Comparison of ENCODE assay signal across 2 fruit fly cellular contexts in the genomic region with DNA sequence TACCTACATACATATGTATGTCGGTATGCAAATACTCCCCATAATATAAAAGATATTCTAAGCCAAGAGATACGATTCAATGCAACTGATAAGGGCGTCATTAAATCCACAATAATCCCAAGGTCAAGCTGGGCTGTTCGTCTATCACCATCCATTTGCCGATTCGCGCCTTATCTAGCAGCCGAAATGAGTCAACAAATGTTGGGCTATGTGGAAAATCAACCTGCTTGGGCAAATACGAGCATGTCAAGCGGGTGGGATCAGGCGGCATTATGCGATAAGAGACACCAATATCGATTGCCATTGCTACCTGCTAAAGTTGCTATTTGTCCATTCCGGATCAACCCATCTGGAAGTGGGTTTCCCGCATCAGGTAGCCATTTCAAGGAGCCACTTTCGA.
TF ChIP-seq lines count a peak whose summit lies in the region.

No protein-coding gene starts in this region.

- no peak for TF ChIP-seq CTCF in whole organism, embryonic (GFP tag; optimal IDR thresholded peaks at IDR 0.05; lab: Kevin White, UChicago)

TF ChIP-seq in whole organism, embryonic, 481 proteins besides CTCF, POLR2A, EP300 and RAD21:
- TF ChIP-seq CG9727 (GFP tag; optimal IDR thresholded peaks at IDR 0.05; lab: Kevin White, UChicago) (no peak), CG2129 (GFP tag; IDR thresholded peaks at IDR 0.05; lab: Robert Waterston, UW; ENCODE audit: partially characterized antibody) (no peak), CG17385 (GFP tag; optimal IDR thresholded peaks at IDR 0.05; lab: Kevin White, UChicago) (no peak), Kr (GFP tag; optimal IDR thresholded peaks at IDR 0.05; lab: Kevin White, UChicago) (peak; percentile 11), bowl (GFP tag; IDR thresholded peaks at IDR 0.05; lab: Robert Waterston, UW) (no peak), CG32767 (GFP tag; IDR thresholded peaks at IDR 0.05; lab: Robert Waterston, UW) (no peak), D (optimal IDR thresholded peaks at IDR 0.05; lab: Kevin White, UChicago) (peak; percentile 51), D (GFP tag; optimal IDR thresholded peaks at IDR 0.05; lab: Kevin White, UChicago) (no peak), sens (GFP tag; lab: Kevin White, UChicago) (peak; percentile 45), CG15479 (GFP tag; optimal IDR thresholded peaks at IDR 0.05; lab: Kevin White, UChicago) (peak; percentile 86), ara (GFP tag; IDR thresholded peaks at IDR 0.05; lab: Robert Waterston, UW) (no peak), Med (GFP tag; lab: Kevin White, UChicago) (peak; percentile 53), tll (GFP tag; optimal IDR thresholded peaks at IDR 0.05; lab: Kevin White, UChicago) (peak in 1 of 2 experiments; percentile 95)

TF ChIP-seq in whole organism, prepupa, 60 proteins besides CTCF, POLR2A, EP300 and RAD21:
- TF ChIP-seq CG6276 (GFP tag; optimal IDR thresholded peaks at IDR 0.05; lab: Kevin White, UChicago): no peak
- no peak for TF ChIP-seq CG16779 (tag; optimal IDR thresholded peaks at IDR 0.05; lab: Kevin White, UChicago)
- peak; percentile 81 for TF ChIP-seq svp (GFP tag; lab: Kevin White, UChicago)
- TF ChIP-seq Eip78C (GFP tag; lab: Kevin White, UChicago): peak; percentile 32
- no peak for TF ChIP-seq CG8319 (GFP tag; optimal IDR thresholded peaks at IDR 0.05; lab: Kevin White, UChicago)
- no peak for TF ChIP-seq CG8632 (GFP tag; optimal IDR thresholded peaks at IDR 0.05; lab: Kevin White, UChicago)
- TF ChIP-seq fkh (GFP tag; optimal IDR thresholded peaks at IDR 0.05; lab: Kevin White, UChicago): peak; percentile 42
- no peak for TF ChIP-seq salr (GFP tag; optimal IDR thresholded peaks at IDR 0.05; lab: Kevin White, UChicago)
